Worm (Caenorhabditis elegans) whole organism, early embryonic: ENCODE results near the gene ccch-3.

Experiments used
- B0310.2 ChIP-seq: sonication (generic microtip); optimal IDR thresholded peaks from 2 replicates; lab custom pipeline; 2016; ENCODE audit warnings: mild to moderate bottlenecking, missing genetic modification characterization, missing compliant biosample characterization
- F13C5.2 ChIP-seq: sonication (generic microtip); optimal IDR thresholded peaks from 2 replicates; lab custom pipeline; 2017; ENCODE audit warnings: mild to moderate bottlenecking, missing genetic modification characterization, inconsistent platforms, missing compliant biosample characterization
- aly-1 ChIP-seq: sonication (generic microtip); optimal IDR thresholded peaks from 2 replicates; lab custom pipeline; 2016; ENCODE audit warnings: missing genetic modification characterization, missing compliant biosample characterization
- ama-1 ChIP-seq: fragments of 150-350 bp; optimal IDR thresholded peaks from 2 replicates; lab custom pipeline; 2014
- ceh-13 ChIP-seq: fragments of 200-800 bp; sonication (Bioruptor generic); optimal IDR thresholded peaks from 2 replicates; lab custom pipeline; 2018; ENCODE audit warnings: mild to moderate bottlenecking, missing genetic modification characterization, missing compliant biosample characterization
- ceh-36 ChIP-seq: sonication (generic microtip); optimal IDR thresholded peaks from 2 replicates; lab custom pipeline; 2016; ENCODE audit warnings: missing genetic modification characterization, inconsistent platforms, missing compliant biosample characterization
- ets-7 ChIP-seq: sonication (generic microtip); optimal IDR thresholded peaks from 2 replicates; lab custom pipeline; 2016; ENCODE audit warnings: missing genotype, missing genetic modification characterization, missing compliant biosample characterization
- flt-1 ChIP-seq: fragments of 200-800 bp; sonication (Bioruptor generic); IDR thresholded peaks from 2 replicates; pipeline ENCODE4 v1.3.6; 2022; ENCODE audit warnings: missing genetic modification characterization, missing compliant biosample characterization
- hmbx-1 ChIP-seq: sonication (generic microtip); optimal IDR thresholded peaks from 2 replicates; lab custom pipeline; 2016; ENCODE audit warnings: mild to moderate bottlenecking, missing genetic modification characterization, missing compliant biosample characterization
- hmg-4 ChIP-seq: fragments of 200-800 bp; sonication (Bioruptor generic); optimal IDR thresholded peaks from 2 replicates; lab custom pipeline; 2018; ENCODE audit warnings: mild to moderate bottlenecking, missing genetic modification characterization, missing compliant biosample characterization
- hnd-1 ChIP-seq: sonication (generic microtip); optimal IDR thresholded peaks from 2 replicates; lab custom pipeline; 2016; ENCODE audit warnings: missing genetic modification characterization, missing compliant biosample characterization
- pes-1 ChIP-seq: fragments of 200-800 bp; sonication (Bioruptor generic); IDR thresholded peaks from 2 replicates; pipeline ENCODE4 v1.3.6; 2022; ENCODE audit warnings: missing genetic modification reagents, missing genetic modification characterization, missing compliant biosample characterization
- scrt-1 ChIP-seq: fragments of 200-800 bp; sonication (Bioruptor generic); IDR thresholded peaks from 2 replicates; pipeline ENCODE4 v1.3.6; 2022; ENCODE audit warnings: missing genetic modification characterization, missing compliant biosample characterization
- sea-1 ChIP-seq: fragments of 200-800 bp; sonication (Bioruptor generic); conservative IDR thresholded peaks from 2 replicates; pipeline ENCODE4 v1.3.6; 2022; ENCODE audit warnings: missing genetic modification characterization, missing compliant biosample characterization
- tbx-11 ChIP-seq: fragments of 200-800 bp; sonication (Bioruptor generic); IDR thresholded peaks from 2 replicates; pipeline ENCODE4 v1.3.6; 2022; ENCODE audit warnings: missing genetic modification characterization, missing compliant biosample characterization
- tbx-37 ChIP-seq: fragments of 200-800 bp; sonication (Bioruptor generic); conservative IDR thresholded peaks from 2 replicates; pipeline ENCODE4 v1.3.6; 2022; ENCODE audit warnings: missing genetic modification reagents, missing genetic modification characterization, missing compliant biosample characterization
- tra-4 ChIP-seq: sonication (generic microtip); optimal IDR thresholded peaks from 2 replicates; lab custom pipeline; 2017; ENCODE audit warnings: missing genetic modification characterization, missing compliant biosample characterization

ccch-3 gene

DNA sequence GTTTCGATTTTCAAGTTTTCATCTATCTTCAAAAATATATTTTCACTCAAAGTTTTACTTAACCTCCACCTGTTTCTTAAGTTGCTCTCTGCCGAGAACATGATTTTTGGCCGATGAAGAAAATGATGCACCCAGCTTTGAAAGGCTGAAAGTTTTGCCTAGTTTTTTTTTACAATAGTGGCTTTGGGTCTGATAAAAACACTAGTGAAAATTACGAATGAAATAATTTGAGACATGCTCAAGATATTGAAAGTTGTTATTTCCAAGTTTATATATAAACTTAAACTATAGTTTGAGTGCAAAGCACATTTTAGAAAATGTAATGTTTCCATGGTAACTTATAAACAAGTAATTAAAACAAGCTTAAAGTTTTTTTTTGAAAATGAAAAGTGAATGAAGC is 10.3 kb downstream of the ccch-3 start, which contains the start of gene gpa-9:
Gene gpa-9, minus strand, starts transcription at position 101 of the 400 bp plus-strand sequence.
- no peak for TF ChIP-seq ceh-36 (tag; lab: Kevin White, UChicago)
- TF ChIP-seq scrt-1 (GFP tag; lab: Robert Waterston, UW) = no peak

ce11 chrV:12644500-12644899 is 15.0 kb downstream of the ccch-3 start, which contains the start of gene F56H9.8:
F56H9.8 (plus strand) TSS chrV:12644800.
- TF ChIP-seq tra-4 (tag; lab: Kevin White, UChicago) (no peak), ama-1 (no peak), tbx-37 (GFP tag; lab: Robert Waterston, UW) (no peak), hmbx-1 (tag; lab: Kevin White, UChicago) (no peak), ets-7 (tag; lab: Kevin White, UChicago) (no peak), hnd-1 (no peak), ceh-36 (tag; lab: Kevin White, UChicago) (no peak), tbx-11 (GFP tag; lab: Robert Waterston, UW) (no peak), sea-1 (no peak), hmg-4 (GFP tag; lab: Kevin White, UChicago) (no peak), pes-1 (no peak), scrt-1 (GFP tag; lab: Robert Waterston, UW) (no peak), ceh-13 (GFP tag; lab: Kevin White, UChicago) (no peak)

- TF ChIP-seq tbx-37 (GFP tag; lab: Robert Waterston, UW) = no peak
- TF ChIP-seq hmg-4 (GFP tag; lab: Kevin White, UChicago) = no peak
- TF ChIP-seq hmbx-1 (tag; lab: Kevin White, UChicago) = no peak
- no peak for TF ChIP-seq sea-1
- TF ChIP-seq tbx-11 (GFP tag; lab: Robert Waterston, UW) = no peak
Measured at ce11 chrV:12640384-12640783, 19.1 kb downstream of the ccch-3 start, which contains the start of gene gpa-8. gpa-8 (minus strand) TSS chrV:12640484.

DNA sequence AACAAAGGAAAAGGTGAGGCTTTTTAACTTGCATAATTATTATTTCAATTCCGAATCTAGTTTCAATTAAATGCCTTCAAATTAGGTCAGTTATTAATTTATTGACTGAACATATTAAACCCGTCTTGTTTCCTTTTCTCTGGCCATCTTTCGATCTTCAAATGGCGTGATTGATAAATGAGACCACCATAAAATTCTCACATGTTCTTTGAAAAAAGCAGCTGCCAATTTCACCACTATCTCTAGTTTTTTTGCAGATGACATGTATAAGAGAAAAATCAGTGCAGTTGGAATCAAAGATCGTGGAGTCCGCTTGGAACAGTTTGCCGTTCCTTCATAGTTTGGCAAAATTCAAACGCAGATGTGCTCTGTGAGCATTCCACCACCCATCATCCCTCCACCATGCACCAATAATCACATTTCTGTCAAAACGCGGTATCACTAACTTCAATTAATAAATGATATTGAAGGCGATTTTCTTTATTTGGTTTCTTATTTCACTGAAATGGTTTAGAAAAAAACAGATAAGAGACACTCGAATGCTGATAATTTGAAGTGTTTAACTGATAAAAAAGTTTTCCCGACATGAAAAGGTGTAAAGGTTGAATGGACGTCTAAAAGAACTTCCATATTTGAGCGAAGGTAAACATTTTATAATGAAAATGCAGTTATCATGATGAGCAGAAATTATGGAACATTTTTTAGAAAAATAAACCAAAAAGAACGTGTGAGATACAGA is 21.6 kb downstream of the ccch-3 start:
- TF ChIP-seq flt-1 = no peak
- no peak for TF ChIP-seq aly-1 (tag; lab: Kevin White, UChicago)
- no peak for TF ChIP-seq tbx-11 (GFP tag; lab: Robert Waterston, UW)
- TF ChIP-seq ceh-36 (tag; lab: Kevin White, UChicago) = no peak
- no peak for TF ChIP-seq ama-1
- TF ChIP-seq F13C5.2 (tag; lab: Kevin White, UChicago) = no peak
- TF ChIP-seq hnd-1 = no peak
- TF ChIP-seq ceh-13 (GFP tag; lab: Kevin White, UChicago) = no peak
- no peak for TF ChIP-seq tra-4 (tag; lab: Kevin White, UChicago)
- no peak for TF ChIP-seq ets-7 (tag; lab: Kevin White, UChicago)
- no peak for TF ChIP-seq scrt-1 (GFP tag; lab: Robert Waterston, UW)
- TF ChIP-seq B0310.2 (tag; lab: Kevin White, UChicago) = no peak
- TF ChIP-seq pes-1 = no peak
- TF ChIP-seq sea-1 = no peak
- TF ChIP-seq hmg-4 (GFP tag; lab: Kevin White, UChicago) = no peak
- no peak for TF ChIP-seq hmbx-1 (tag; lab: Kevin White, UChicago)
- TF ChIP-seq tbx-37 (GFP tag; lab: Robert Waterston, UW) = no peak

DNA sequence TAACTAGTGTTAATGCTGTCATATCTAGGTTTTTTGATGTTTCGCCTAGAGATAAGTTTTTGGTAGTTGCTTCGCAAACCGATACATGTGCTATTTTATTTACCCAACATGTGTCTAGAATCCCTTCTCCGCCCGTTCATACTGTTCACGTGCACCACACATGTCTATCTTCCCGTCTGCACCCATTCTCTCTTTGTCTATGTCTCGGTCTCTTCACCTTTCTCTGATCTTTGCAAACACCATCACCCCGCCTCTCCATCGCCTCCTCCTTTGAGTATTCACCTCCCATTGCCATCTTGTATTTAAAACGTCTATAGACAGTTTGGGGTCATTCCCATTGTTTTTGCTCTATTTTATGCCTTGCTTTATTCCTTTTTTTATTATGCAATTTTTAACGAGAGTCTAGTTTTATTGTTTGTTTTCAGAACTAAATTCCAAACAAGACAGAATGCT is 22.2 kb downstream of the ccch-3 start, which contains the start of gene F56H9.2:
Gene F56H9.2, plus strand, starts transcription at position 426 of the 453 bp plus-strand sequence.
- no peak for TF ChIP-seq ceh-13 (GFP tag; lab: Kevin White, UChicago)
- TF ChIP-seq tbx-11 (GFP tag; lab: Robert Waterston, UW) = no peak
- TF ChIP-seq hmg-4 (GFP tag; lab: Kevin White, UChicago) = no peak
- no peak for TF ChIP-seq aly-1 (tag; lab: Kevin White, UChicago)
- no peak for TF ChIP-seq tra-4 (tag; lab: Kevin White, UChicago)
- no peak for TF ChIP-seq ets-7 (tag; lab: Kevin White, UChicago)
- no peak for TF ChIP-seq flt-1

- TF ChIP-seq flt-1 = no peak
- TF ChIP-seq F13C5.2 (tag; lab: Kevin White, UChicago) = no peak
- TF ChIP-seq tra-4 (tag; lab: Kevin White, UChicago) = no peak
- TF ChIP-seq hmbx-1 (tag; lab: Kevin White, UChicago) = no peak
- TF ChIP-seq hmg-4 (GFP tag; lab: Kevin White, UChicago) = no peak
- no peak for TF ChIP-seq ama-1
- TF ChIP-seq aly-1 (tag; lab: Kevin White, UChicago) = no peak
- no peak for TF ChIP-seq ceh-36 (tag; lab: Kevin White, UChicago)
- TF ChIP-seq scrt-1 (GFP tag; lab: Robert Waterston, UW) = no peak
- no peak for TF ChIP-seq ets-7 (tag; lab: Kevin White, UChicago)
- no peak for TF ChIP-seq hnd-1
- TF ChIP-seq pes-1 = no peak
- TF ChIP-seq ceh-13 (GFP tag; lab: Kevin White, UChicago) = no peak
- TF ChIP-seq tbx-11 (GFP tag; lab: Robert Waterston, UW) = no peak
- TF ChIP-seq sea-1 = no peak
- no peak for TF ChIP-seq B0310.2 (tag; lab: Kevin White, UChicago)
- no peak for TF ChIP-seq tbx-37 (GFP tag; lab: Robert Waterston, UW)
Measured at ce11 chrV:12636248-12636647, 23.2 kb downstream of the ccch-3 start.

ce11 chrV:12635218-12635617 is 24.3 kb downstream of the ccch-3 start:
- TF ChIP-seq hmbx-1 (tag; lab: Kevin White, UChicago) (no peak), hmg-4 (GFP tag; lab: Kevin White, UChicago) (no peak), pes-1 (no peak), scrt-1 (GFP tag; lab: Robert Waterston, UW) (no peak), ceh-13 (GFP tag; lab: Kevin White, UChicago) (no peak), ama-1 (no peak), aly-1 (tag; lab: Kevin White, UChicago) (no peak), ceh-36 (tag; lab: Kevin White, UChicago) (no peak)
